Fruit fly (Drosophila melanogaster) whole organism, prepupa: Measurements from ENCODE around the gene CG6495.
A peak's percentile ranks its signal among the peaks of the same experiment; 100 is the strongest.

Source experiments
- Blimp-1 ChIP-seq: fragments of 200-800 bp; sonication (Bioruptor generic); optimal IDR thresholded peaks from 3 replicates; lab custom pipeline; 2017; ENCODE audit warnings: missing biosample characterization, missing genetic modification characterization, mild to moderate bottlenecking, moderate library complexity, missing genetic modification reagents
- CG10631 ChIP-seq: fragments of 200-800 bp; sonication (Bioruptor generic); optimal IDR thresholded peaks from 2 replicates; lab custom pipeline; 2016; ENCODE audit warnings: missing biosample characterization, missing genetic modification characterization
- CG10669 ChIP-seq: fragments of 200-800 bp; sonication (Bioruptor generic); optimal IDR thresholded peaks from 3 replicates; lab custom pipeline; 2018; ENCODE audit warnings: missing biosample characterization, mild to moderate bottlenecking, missing genetic modification characterization, moderate library complexity
- CG11294 ChIP-seq: fragments of 200-800 bp; sonication (Bioruptor generic); IDR thresholded peaks from 2 replicates; pipeline ENCODE4 v1.3.6; 2022; ENCODE audit warnings: missing biosample characterization, missing genetic modification characterization
- CG11762 ChIP-seq: fragments of 200-800 bp; sonication (Bioruptor generic); optimal IDR thresholded peaks from 3 replicates; lab custom pipeline; 2016; ENCODE audit warnings: missing biosample characterization, missing genetic modification characterization; ENCODE audit not compliant: insufficient read depth
- CG11902 ChIP-seq: fragments of 200-800 bp; sonication (Bioruptor generic); optimal IDR thresholded peaks from 3 replicates; lab custom pipeline; 2016; ENCODE audit warnings: missing biosample characterization, missing genetic modification characterization
- CG15336 ChIP-seq: fragments of 200-800 bp; sonication (Bioruptor generic); IDR thresholded peaks from 2 replicates; pipeline ENCODE4 v1.3.6; 2022; ENCODE audit warnings: missing biosample characterization, missing genetic modification characterization
- CG16779 ChIP-seq: fragments of 200-800 bp; sonication (Bioruptor generic); optimal IDR thresholded peaks from 3 replicates; lab custom pipeline; 2017; ENCODE audit warnings: missing biosample characterization, mild to moderate bottlenecking, missing genetic modification characterization
- CG3032 ChIP-seq: fragments of 200-800 bp; optimal IDR thresholded peaks from 2 replicates; lab custom pipeline; 2019; ENCODE audit warnings: missing biosample characterization, mild to moderate bottlenecking, missing genetic modification characterization, moderate library complexity
- CG31627 ChIP-seq: fragments of 200-800 bp; sonication (Bioruptor generic); optimal IDR thresholded peaks from 3 replicates; lab custom pipeline; 2016; ENCODE audit warnings: missing biosample characterization, missing genetic modification characterization
- CG32006 ChIP-seq: fragments of 200-800 bp; sonication (Bioruptor generic); optimal IDR thresholded peaks from 3 replicates; lab custom pipeline; 2017; ENCODE audit warnings: missing biosample characterization, mild to moderate bottlenecking, missing genetic modification characterization
- CG34406 ChIP-seq: fragments of 200-800 bp; sonication (Bioruptor generic); optimal IDR thresholded peaks from 3 replicates; lab custom pipeline; 2016; ENCODE audit warnings: missing biosample characterization, missing genetic modification characterization
- CG3919 ChIP-seq: fragments of 200-800 bp; sonication (Bioruptor generic); optimal IDR thresholded peaks from 3 replicates; lab custom pipeline; 2016; ENCODE audit warnings: missing biosample characterization, missing genetic modification characterization
- CG4318 ChIP-seq: fragments of 200-800 bp; sonication (Bioruptor generic); optimal IDR thresholded peaks from 3 replicates; lab custom pipeline; 2017; ENCODE audit warnings: missing biosample characterization, mild to moderate bottlenecking, missing genetic modification characterization
- CG6163 ChIP-seq: fragments of 200-800 bp; sonication (Bioruptor generic); IDR thresholded peaks from 3 replicates; pipeline ENCODE4 v1.3.6; 2022; ENCODE audit warnings: missing biosample characterization, missing genetic modification characterization
- CG6792 ChIP-seq: fragments of 200-800 bp; sonication (Bioruptor generic); optimal IDR thresholded peaks from 3 replicates; lab custom pipeline; 2016; ENCODE audit warnings: missing biosample characterization, missing genetic modification characterization
- CG6808 ChIP-seq: fragments of 200-800 bp; sonication (Bioruptor generic); optimal IDR thresholded peaks from 3 replicates; lab custom pipeline; 2017; ENCODE audit warnings: missing biosample characterization, missing genetic modification characterization, mild to moderate bottlenecking, moderate library complexity, missing genetic modification reagents
- CG7368 ChIP-seq: fragments of 200-800 bp; sonication (Bioruptor generic); optimal IDR thresholded peaks from 3 replicates; lab custom pipeline; 2016; ENCODE audit warnings: missing biosample characterization, missing genetic modification characterization
- CG8119 ChIP-seq: fragments of 200-800 bp; sonication (Bioruptor generic); IDR thresholded peaks from 3 replicates; pipeline ENCODE4 v1.3.6; 2022; ENCODE audit warnings: missing biosample characterization, missing genetic modification characterization
- CG8319 ChIP-seq: fragments of 200-800 bp; sonication (Bioruptor generic); optimal IDR thresholded peaks from 3 replicates; lab custom pipeline; 2016; ENCODE audit warnings: missing biosample characterization, missing genetic modification characterization
- CG8632 ChIP-seq: fragments of 200-800 bp; sonication (Bioruptor generic); optimal IDR thresholded peaks from 3 replicates; lab custom pipeline; 2016; ENCODE audit warnings: missing biosample characterization, missing genetic modification characterization
- CG9139 ChIP-seq: fragments of 200-800 bp; sonication (Bioruptor generic); optimal IDR thresholded peaks from 3 replicates; lab custom pipeline; 2017; ENCODE audit warnings: missing biosample characterization, mild to moderate bottlenecking, missing genetic modification characterization
- Eip75B ChIP-seq: fragments of 200-800 bp; sonication (Bioruptor generic); optimal IDR thresholded peaks from 3 replicates; lab custom pipeline; 2016; ENCODE audit warnings: missing biosample characterization, missing genetic modification characterization
- Eip93F ChIP-seq: fragments of 200-800 bp; sonication (Bioruptor generic); optimal IDR thresholded peaks from 2 replicates; lab custom pipeline; 2016; ENCODE audit warnings: missing biosample characterization, mild to moderate bottlenecking, missing genetic modification characterization
- Ets21C ChIP-seq: fragments of 200-800 bp; sonication (Bioruptor generic); optimal IDR thresholded peaks from 3 replicates; lab custom pipeline; 2016; ENCODE audit warnings: missing biosample characterization, missing genetic modification characterization
- Ets96B ChIP-seq: fragments of 200-800 bp; optimal IDR thresholded peaks from 2 replicates; lab custom pipeline; 2019; ENCODE audit warnings: missing biosample characterization, mild to moderate bottlenecking, missing genetic modification characterization, moderate library complexity
- Gug ChIP-seq: fragments of 200-800 bp; sonication (Bioruptor generic); IDR thresholded peaks from 2 replicates; pipeline ENCODE4 v1.3.6; 2022; ENCODE audit warnings: missing biosample characterization, missing genetic modification characterization
- Hr38 ChIP-seq: sonication (Bioruptor generic); optimal IDR thresholded peaks from 2 replicates; lab custom pipeline; 2016; ENCODE audit warnings: missing biosample characterization, missing genetic modification characterization
- Hr39 ChIP-seq: fragments of 200-800 bp; sonication (Bioruptor generic); optimal IDR thresholded peaks from 2 replicates; lab custom pipeline; 2016; ENCODE audit warnings: missing biosample characterization, missing genetic modification characterization
- Lpt ChIP-seq: fragments of 200-800 bp; sonication (Bioruptor generic); optimal IDR thresholded peaks from 3 replicates; lab custom pipeline; 2016; ENCODE audit warnings: missing biosample characterization, missing genetic modification characterization
- OdsH ChIP-seq: fragments of 200-800 bp; sonication (Bioruptor generic); optimal IDR thresholded peaks from 3 replicates; lab custom pipeline; 2016; ENCODE audit warnings: missing biosample characterization, missing genetic modification characterization
- Smox ChIP-seq: fragments of 200-800 bp; sonication (Bioruptor generic); optimal IDR thresholded peaks from 3 replicates; lab custom pipeline; 2016; ENCODE audit warnings: missing biosample characterization, missing genetic modification characterization
- Sox102F ChIP-seq: fragments of 200-800 bp; sonication (Bioruptor generic); optimal IDR thresholded peaks from 2 replicates; lab custom pipeline; 2016; ENCODE audit warnings: missing biosample characterization, mild to moderate bottlenecking, missing genetic modification characterization
- Sox14 ChIP-seq: fragments of 200-800 bp; sonication (Bioruptor generic); optimal IDR thresholded peaks from 3 replicates; lab custom pipeline; 2016; ENCODE audit warnings: missing biosample characterization, missing genetic modification characterization
- Sox15 ChIP-seq: fragments of 200-800 bp; sonication (Bioruptor generic); optimal IDR thresholded peaks from 3 replicates; lab custom pipeline; 2016; ENCODE audit warnings: missing biosample characterization, missing genetic modification characterization
- acj6 ChIP-seq: fragments of 200-800 bp; sonication (Bioruptor generic); optimal IDR thresholded peaks from 3 replicates; lab custom pipeline; 2016; ENCODE audit warnings: missing biosample characterization, missing genetic modification characterization
- cyc ChIP-seq: fragments of 200-800 bp; sonication (Bioruptor generic); optimal IDR thresholded peaks from 3 replicates; lab custom pipeline; 2016; ENCODE audit warnings: missing biosample characterization, missing genetic modification characterization
- dac ChIP-seq: fragments of 200-800 bp; sonication (Bioruptor generic); optimal IDR thresholded peaks from 2 replicates; lab custom pipeline; 2017; ENCODE audit warnings: missing biosample characterization, mild to moderate bottlenecking, missing genetic modification characterization
- dsx ChIP-seq: fragments of 200-800 bp; optimal IDR thresholded peaks from 3 replicates; lab custom pipeline; 2019; ENCODE audit warnings: missing biosample characterization, mild to moderate bottlenecking, missing genetic modification characterization, moderate library complexity; ENCODE audit not compliant: poor library complexity, severe bottlenecking
- eg ChIP-seq: fragments of 200-800 bp; sonication (Bioruptor generic); IDR thresholded peaks from 3 replicates; pipeline ENCODE4 v1.3.6; 2022; ENCODE audit warnings: missing biosample characterization, missing genetic modification characterization
- fd59A ChIP-seq: fragments of 200-800 bp; sonication (Bioruptor generic); optimal IDR thresholded peaks from 2 replicates; lab custom pipeline; 2017; ENCODE audit warnings: missing biosample characterization, mild to moderate bottlenecking, missing genetic modification characterization, missing genetic modification reagents
- fd85E ChIP-seq: fragments of 200-800 bp; sonication (Bioruptor generic); optimal IDR thresholded peaks from 3 replicates; lab custom pipeline; 2016; ENCODE audit warnings: missing biosample characterization, missing genetic modification characterization
- fkh ChIP-seq: fragments of 200-800 bp; sonication (Bioruptor generic); optimal IDR thresholded peaks from 3 replicates; lab custom pipeline; 2017; ENCODE audit warnings: missing biosample characterization, mild to moderate bottlenecking, missing genetic modification characterization, moderate library complexity
- lz ChIP-seq: fragments of 200-800 bp; sonication (Bioruptor generic); optimal IDR thresholded peaks from 3 replicates; lab custom pipeline; 2016; ENCODE audit warnings: missing biosample characterization, missing genetic modification characterization
- net ChIP-seq: fragments of 200-800 bp; sonication (Bioruptor generic); optimal IDR thresholded peaks from 3 replicates; lab custom pipeline; 2016; ENCODE audit warnings: missing biosample characterization, missing genetic modification characterization
- pdm3 ChIP-seq: fragments of 200-800 bp; sonication (Bioruptor generic); optimal IDR thresholded peaks from 3 replicates; lab custom pipeline; 2016; ENCODE audit warnings: missing biosample characterization, missing genetic modification characterization
- salr ChIP-seq, 2 experiments: fragments of 200-800 bp; sonication (Bioruptor generic); optimal IDR thresholded peaks; 3 replicates each; lab custom pipeline; 2016 to 2018; ENCODE audit warnings: missing biosample characterization in 2 of 2, missing genetic modification characterization in 2 of 2, mild to moderate bottlenecking in 1 of 2
- spab ChIP-seq: fragments of 200-800 bp; sonication (Bioruptor generic); optimal IDR thresholded peaks from 2 replicates; lab custom pipeline; 2017; ENCODE audit warnings: missing biosample characterization, mild to moderate bottlenecking, missing genetic modification characterization, missing genetic modification reagents
- ss ChIP-seq, 2 experiments: fragments of 200-800 bp; sonication (Bioruptor generic); optimal IDR thresholded peaks; 2 replicates in 1 of 2; 3 replicates in 1 of 2; lab custom pipeline; 2017 to 2018; ENCODE audit warnings: mild to moderate bottlenecking in 2 of 2, missing biosample characterization in 2 of 2, missing genetic modification characterization in 2 of 2, moderate library complexity in 1 of 2
- svp ChIP-seq: fragments of 200-800 bp; sonication (Bioruptor generic); peaks from one replicate; lab custom pipeline; 2016; ENCODE audit warnings: missing biosample characterization, missing genetic modification characterization
- topi ChIP-seq: fragments of 200-800 bp; sonication (Bioruptor generic); optimal IDR thresholded peaks from 3 replicates; lab custom pipeline; 2016; ENCODE audit warnings: missing biosample characterization, missing genetic modification characterization
- vri ChIP-seq: fragments of 200-800 bp; sonication (Bioruptor generic); optimal IDR thresholded peaks from 3 replicates; lab custom pipeline; 2016; ENCODE audit warnings: missing biosample characterization, mild to moderate bottlenecking, missing genetic modification characterization

The CG6495 gene

DNA sequence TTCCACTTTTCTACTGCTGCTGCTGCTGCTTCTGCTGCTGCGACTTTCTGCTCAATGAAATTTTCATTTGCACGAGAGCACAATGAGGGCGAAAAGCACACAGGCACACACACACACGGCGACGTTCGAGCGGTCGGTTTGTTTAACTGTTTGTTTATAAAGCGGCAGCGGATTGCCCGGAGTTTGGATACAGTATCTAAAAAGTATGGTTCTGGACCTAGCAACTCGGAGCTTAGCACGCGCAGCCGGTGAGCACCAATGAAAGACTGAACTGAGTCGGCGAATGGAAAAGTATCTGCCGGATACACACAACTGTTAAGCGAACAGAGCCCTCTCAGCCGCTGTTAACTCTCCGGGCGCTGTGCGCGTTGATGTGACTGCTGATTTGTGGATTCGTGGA lies 4.9 kb upstream of the CG6495 start, which contains the start of gene CG17124:
TSS of gene CG17124 (minus strand) at position 277 of the 400 bp plus-strand sequence.
- TF ChIP-seq dsx (peak; percentile 66), CG8319 (GFP tag; lab: Kevin White, UChicago) (no peak), pdm3 (GFP tag; lab: Kevin White, UChicago) (no peak), CG9139 (GFP tag; lab: Kevin White, UChicago) (peak; percentile 53), OdsH (GFP tag; lab: Kevin White, UChicago) (no peak), Smox (GFP tag; lab: Kevin White, UChicago) (no peak), CG6808 (GFP tag; lab: Kevin White, UChicago) (peak; percentile 20), Sox15 (GFP tag; lab: Kevin White, UChicago) (no peak), Ets96B (tag; lab: Kevin White, UChicago) (peak; percentile 6), CG10631 (GFP tag; lab: Kevin White, UChicago) (no peak), dac (no peak), Eip93F (GFP tag; lab: Kevin White, UChicago) (no peak), CG4318 (no peak), CG11294 (no peak), salr (GFP tag; optimal IDR thresholded peaks at IDR 0.05; lab: Kevin White, UChicago) (no peak), fd59A (no peak), Ets21C (GFP tag; lab: Kevin White, UChicago) (no peak), topi (no peak), acj6 (GFP tag; lab: Kevin White, UChicago) (no peak), Gug (0 out of 2 replicates have a peak, but pooled peaks have one; percentile 11), CG16779 (tag; lab: Kevin White, UChicago) (peak; percentile 57), cyc (no peak), CG7368 (GFP tag; lab: Kevin White, UChicago) (no peak), Sox102F (GFP tag; lab: Kevin White, UChicago) (no peak), Eip75B (GFP tag; lab: Kevin White, UChicago) (peak; percentile 21), ss (GFP tag; optimal IDR thresholded peaks at IDR 0.05; lab: Kevin White, UChicago) (peak; percentile 48 to 68), CG3032 (tag; lab: Kevin White, UChicago) (no peak), CG8632 (no peak), Lpt (GFP tag; lab: Kevin White, UChicago) (no peak), Sox14 (GFP tag; lab: Kevin White, UChicago) (peak; percentile 17), net (GFP tag; lab: Kevin White, UChicago) (peak; percentile 61), Blimp-1 (no peak), Hr38 (no peak), fkh (GFP tag; lab: Kevin White, UChicago) (peak; percentile 91), CG8119 (GFP tag; lab: Robert Waterston, UW) (peak; percentile 53; the same call in 2 of the 3 replicates), CG3919 (GFP tag; lab: Kevin White, UChicago) (peak; percentile 63), spab (GFP tag; lab: Kevin White, UChicago) (no peak), CG34406 (GFP tag; lab: Kevin White, UChicago) (no peak), lz (GFP tag; lab: Kevin White, UChicago) (no peak), CG6792 (GFP tag; lab: Kevin White, UChicago) (no peak), CG11902 (GFP tag; lab: Kevin White, UChicago) (no peak), CG10669 (GFP tag; lab: Kevin White, UChicago) (peak; percentile 1), fd85E (no peak), eg (GFP tag; lab: Robert Waterston, UW) (peak; percentile 74; the same call in 2 of the 3 replicates), Hr39 (GFP tag; lab: Kevin White, UChicago) (no peak), svp (GFP tag; lab: Kevin White, UChicago) (peak; percentile 54), CG31627 (GFP tag; lab: Kevin White, UChicago) (no peak), CG32006 (GFP tag; lab: Kevin White, UChicago) (no peak), vri (GFP tag; lab: Kevin White, UChicago) (no peak), CG11762 (GFP tag; lab: Kevin White, UChicago) (no peak), CG6163 (GFP tag; lab: Robert Waterston, UW) (peak; percentile 64; the same call in 2 of the 3 replicates), CG15336 (0 out of 2 replicates have a peak, but pooled peaks have one; percentile 32)
